Worm (Caenorhabditis elegans) whole organism, young adult: ENCODE measurements around the gene fox-1.

ENCODE experiments used
- C06A6.2 ChIP-seq: fragments of 200-800 bp; sonication (Bioruptor generic); conservative IDR thresholded peaks from 2 replicates; pipeline ENCODE4 v1.3.6; 2022; ENCODE audit warnings: missing genetic modification characterization, missing compliant biosample characterization
- D2030.7 ChIP-seq: fragments of 200-800 bp; sonication (Bioruptor generic); IDR thresholded peaks from 2 replicates; pipeline ENCODE4 v1.3.6; 2022; ENCODE audit warnings: missing genetic modification reagents, missing genetic modification characterization, missing compliant biosample characterization
- K11D2.4 ChIP-seq: fragments of 200-800 bp; sonication (Bioruptor generic); IDR thresholded peaks from 2 replicates; pipeline ENCODE4 v1.3.6; 2022; ENCODE audit warnings: missing genetic modification reagents, missing genetic modification characterization, missing compliant biosample characterization
- K12H6.12 ChIP-seq: fragments of 200-800 bp; sonication (Bioruptor generic); optimal IDR thresholded peaks from 2 replicates; lab custom pipeline; 2018; ENCODE audit warnings: mild to moderate bottlenecking, missing genetic modification characterization, missing compliant biosample characterization
- Y56A3A.18 ChIP-seq: fragments of 200-800 bp; sonication (Bioruptor generic); IDR thresholded peaks from 2 replicates; pipeline ENCODE4 v1.3.6; 2022; ENCODE audit warnings: missing genetic modification reagents, missing genetic modification characterization, missing compliant biosample characterization
- ZK185.1 ChIP-seq: sonication (generic microtip); optimal IDR thresholded peaks from 2 replicates; lab custom pipeline; 2016; ENCODE audit warnings: mild to moderate bottlenecking, missing genetic modification characterization, missing compliant biosample characterization; ENCODE audit not compliant: poor library complexity, severe bottlenecking
- cebp-2 ChIP-seq: fragments of 200-800 bp; sonication (Bioruptor generic); IDR thresholded peaks from 2 replicates; pipeline ENCODE4 v1.3.6; 2022; ENCODE audit warnings: missing genetic modification characterization, missing compliant biosample characterization
- dox-1 ChIP-seq: fragments of 200-800 bp; sonication (Bioruptor generic); IDR thresholded peaks from 2 replicates; pipeline ENCODE4 v1.3.6; 2022; ENCODE audit warnings: missing genetic modification reagents, missing genetic modification characterization, missing compliant biosample characterization
- dpl-1 ChIP-seq: fragments of 150-350 bp; optimal IDR thresholded peaks from 2 replicates; lab custom pipeline; 2014; ENCODE audit warnings: missing biosample characterization, missing genetic modification reagents, missing genetic modification characterization
- efl-1 ChIP-seq: fragments of 150-350 bp; optimal IDR thresholded peaks from 2 replicates; lab custom pipeline; 2014; ENCODE audit warnings: missing biosample characterization, missing genetic modification reagents, missing genetic modification characterization
- egl-44 ChIP-seq: fragments of 200-800 bp; sonication (Bioruptor generic); IDR thresholded peaks from 2 replicates; pipeline ENCODE4 v1.3.6; 2022; ENCODE audit warnings: missing genetic modification reagents, missing genetic modification characterization, missing compliant biosample characterization
- egrh-3 ChIP-seq: fragments of 200-800 bp; sonication (Bioruptor generic); IDR thresholded peaks from 2 replicates; pipeline ENCODE4 v1.3.6; 2022; ENCODE audit warnings: missing genetic modification reagents, missing genetic modification characterization, missing compliant biosample characterization
- ets-4 ChIP-seq: fragments of 200-800 bp; sonication (Bioruptor generic); optimal IDR thresholded peaks from 2 replicates; lab custom pipeline; 2018; ENCODE audit warnings: mild to moderate bottlenecking, missing genetic modification characterization, missing compliant biosample characterization
- gei-17 ChIP-seq: fragments of 200-800 bp; sonication (Bioruptor generic); optimal IDR thresholded peaks from 2 replicates; lab custom pipeline; 2018; ENCODE audit warnings: mild to moderate bottlenecking, missing genetic modification characterization, missing compliant biosample characterization
- hmg-1.2 ChIP-seq: fragments of 200-800 bp; sonication (Bioruptor generic); IDR thresholded peaks from 2 replicates; pipeline ENCODE4 v1.3.6; 2022; ENCODE audit warnings: missing genetic modification reagents, missing genetic modification characterization, missing compliant biosample characterization
- hmg-20 ChIP-seq: fragments of 200-800 bp; sonication (Bioruptor generic); IDR thresholded peaks from 2 replicates; pipeline ENCODE4 v1.3.6; 2022; ENCODE audit warnings: missing genetic modification reagents, missing genetic modification characterization, missing compliant biosample characterization
- lin-40 ChIP-seq: sonication (generic microtip); optimal IDR thresholded peaks from 2 replicates; lab custom pipeline; 2016; ENCODE audit warnings: missing genetic modification characterization, mild to moderate bottlenecking, missing compliant biosample characterization, missing genotype, missing genetic modification reagents
- madf-10 ChIP-seq: sonication (generic microtip); optimal IDR thresholded peaks from 2 replicates; lab custom pipeline; 2016; ENCODE audit warnings: mild to moderate bottlenecking, missing genetic modification characterization, missing compliant biosample characterization
- madf-6 ChIP-seq: fragments of 200-800 bp; sonication (Bioruptor generic); IDR thresholded peaks from 2 replicates; pipeline ENCODE4 v1.3.6; 2022; ENCODE audit warnings: missing genetic modification reagents, missing genetic modification characterization, missing compliant biosample characterization
- mes-4 ChIP-seq: sonication (generic microtip); optimal IDR thresholded peaks from 2 replicates; lab custom pipeline; 2016; ENCODE audit warnings: missing genotype, missing genetic modification characterization, missing compliant biosample characterization
- mxl-1 ChIP-seq: sonication (generic microtip); optimal IDR thresholded peaks from 2 replicates; lab custom pipeline; 2016; ENCODE audit warnings: missing genetic modification characterization, missing compliant biosample characterization
- nfya-2 ChIP-seq: fragments of 200-800 bp; sonication (Bioruptor generic); IDR thresholded peaks from 2 replicates; pipeline ENCODE4 v1.3.6; 2022; ENCODE audit warnings: missing genetic modification reagents, missing genetic modification characterization, missing compliant biosample characterization
- nhr-80 ChIP-seq: sonication (generic microtip); optimal IDR thresholded peaks from 2 replicates; lab custom pipeline; 2016; ENCODE audit warnings: missing genetic modification characterization, missing compliant biosample characterization
- rpc-1 ChIP-seq, 2 experiments: fragments of 150-350 bp in 1 of 2; sonication (generic microtip) in 1 of 2; optimal IDR thresholded peaks; 2 replicates each; lab custom pipeline; 2014 to 2018; ENCODE audit warnings: missing biosample characterization in 1 of 2, missing genetic modification characterization in 1 of 2, missing genetic modification reagents in 1 of 2, missing genotype in 1 of 2
- sdz-38 ChIP-seq: sonication (generic microtip); optimal IDR thresholded peaks from 2 replicates; lab custom pipeline; 2016; ENCODE audit warnings: missing genotype, missing genetic modification characterization, missing compliant biosample characterization
- snpc-3.4 ChIP-seq: sonication (generic microtip); optimal IDR thresholded peaks from 2 replicates; lab custom pipeline; 2017; ENCODE audit warnings: missing genetic modification characterization, mild to moderate bottlenecking, missing compliant biosample characterization, antibody characterized with exemption, moderate library complexity, missing genotype, missing genetic modification reagents
- snpc-4 ChIP-seq, 5 experiments: fragments of 150-350 bp in 1 of 5; sonication (generic microtip) in 4 of 5; optimal IDR thresholded peaks; 2 replicates each; lab custom pipeline; 2014 to 2018; ENCODE audit warnings: missing genetic modification characterization in 5 of 5, missing biosample characterization in 3 of 5, antibody characterized with exemption in 2 of 5, mild to moderate bottlenecking in 2 of 5, missing compliant biosample characterization in 2 of 5, missing genotype in 2 of 5, moderate library complexity in 2 of 5, missing genetic modification reagents in 1 of 5
- ztf-3 ChIP-seq: fragments of 200-800 bp; sonication (Bioruptor generic); optimal IDR thresholded peaks from 2 replicates; lab custom pipeline; 2018; ENCODE audit warnings: mild to moderate bottlenecking, missing genetic modification characterization, missing compliant biosample characterization

The fox-1 gene

DNA sequence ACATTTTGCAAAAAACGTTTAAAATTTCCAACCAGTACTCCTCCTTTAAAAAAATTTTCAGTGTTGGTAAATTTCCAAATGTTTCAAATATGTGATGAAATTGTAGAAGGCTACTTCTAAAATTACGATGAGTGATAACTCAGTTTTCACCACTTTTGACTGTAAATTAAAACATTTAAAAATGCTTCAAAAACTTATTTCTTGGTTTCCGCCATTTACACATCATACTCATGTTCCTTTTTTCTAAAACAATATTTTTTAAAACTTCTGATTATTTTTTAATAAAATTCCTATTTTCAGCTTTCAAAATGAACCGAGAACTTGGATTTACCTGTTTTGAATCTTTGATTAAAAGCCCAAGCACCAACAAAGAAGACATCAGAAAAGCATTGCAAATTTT, 56.0 kb downstream of the fox-1 start, which contains the start of gene C43H6.4:
Gene C43H6.4, plus strand, starts transcription at position 301 of the 400 bp plus-strand sequence.
- TF ChIP-seq mxl-1: no peak
- TF ChIP-seq snpc-3.4 (tag; lab: Kevin White, UChicago): no peak
- TF ChIP-seq mes-4: no peak
- TF ChIP-seq rpc-1 (optimal IDR thresholded peaks at IDR 0.05; lab: Kevin White, UChicago): no peak
- TF ChIP-seq rpc-1 (tag; optimal IDR thresholded peaks at IDR 0.05; lab: Kevin White, UChicago): no peak
- no peak for TF ChIP-seq lin-40 (tag; lab: Kevin White, UChicago)
- no peak for TF ChIP-seq ets-4 (GFP tag; lab: Kevin White, UChicago)
- TF ChIP-seq D2030.7 (GFP tag; lab: Robert Waterston, UW): no peak
- no peak for TF ChIP-seq dpl-1
- TF ChIP-seq efl-1 (GFP tag; lab: Kevin White, UChicago): no peak
- TF ChIP-seq nfya-2 (GFP tag; lab: Robert Waterston, UW): no peak
- no peak for TF ChIP-seq madf-10 (tag; lab: Kevin White, UChicago)

DNA sequence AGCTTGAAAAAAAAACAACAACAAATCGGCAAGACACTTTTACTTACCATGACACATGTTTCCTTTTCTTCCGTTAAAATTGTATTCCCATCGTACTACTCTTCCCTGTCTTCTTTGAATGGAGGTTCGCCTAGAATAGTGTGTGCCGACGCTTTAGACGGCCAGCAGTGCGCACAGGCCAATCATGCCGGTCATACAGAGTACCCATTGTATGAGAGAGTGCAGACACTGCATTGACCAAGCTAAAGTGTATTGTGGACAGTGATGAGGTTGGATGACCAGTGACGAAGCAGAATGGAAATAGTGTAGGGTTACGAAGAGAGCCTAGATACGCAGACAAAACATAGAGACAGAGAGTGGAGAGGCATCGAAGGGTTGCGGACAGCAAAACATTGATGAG, 57.8 kb downstream of the fox-1 start, which contains the start of gene dhhc-9:
Gene dhhc-9, minus strand, starts transcription at position 154 of the 400 bp plus-strand sequence.
- TF ChIP-seq snpc-4 (GFP tag; optimal IDR thresholded peaks at IDR 0.05; lab: Kevin White, UChicago) (no peak), snpc-4 (tag; optimal IDR thresholded peaks at IDR 0.05; lab: Kevin White, UChicago) (peak in 1 of 4 experiments; percentile 7), cebp-2 (GFP tag; lab: Robert Waterston, UW) (no peak), nhr-80 (peak; percentile 52), lin-40 (tag; lab: Kevin White, UChicago) (peak; percentile 66), dox-1 (GFP tag; lab: Robert Waterston, UW) (0 out of 2 replicates have a peak, but pooled peaks have one; percentile 62), sdz-38 (tag; lab: Kevin White, UChicago) (no peak), hmg-20 (GFP tag; lab: Robert Waterston, UW) (peak; percentile 24; the same call in 1 of the 2 replicates), Y56A3A.18 (GFP tag; lab: Robert Waterston, UW) (0 out of 2 replicates have a peak, but pooled peaks have one; percentile 70), madf-6 (GFP tag; lab: Robert Waterston, UW) (0 out of 2 replicates have a peak, but pooled peaks have one; percentile 11), ztf-3 (GFP tag; lab: Kevin White, UChicago) (no peak), egl-44 (GFP tag; lab: Robert Waterston, UW) (0 out of 2 replicates have a peak, but pooled peaks have one; percentile 35), K11D2.4 (GFP tag; lab: Robert Waterston, UW) (0 out of 2 replicates have a peak, but pooled peaks have one; percentile 40), C06A6.2 (GFP tag; lab: Robert Waterston, UW) (peak; percentile 19; the same call in 1 of the 2 replicates), egrh-3 (GFP tag; lab: Robert Waterston, UW) (no peak), gei-17 (GFP tag; lab: Kevin White, UChicago) (peak; percentile 52), hmg-1.2 (GFP tag; lab: Robert Waterston, UW) (peak; percentile 97), K12H6.12 (peak; percentile 27), ZK185.1 (tag; lab: Kevin White, UChicago) (peak; percentile 33)
